Worm (Caenorhabditis elegans): ENCODE results near the gene srw-21.

ce11 chrV:15442384-15442783, 45.5 kb upstream of the srw-21 start:
- TF ChIP-seq tab-1 (GFP tag; IDR thresholded peaks at IDR 0.05) (no peak), ztf-23 (GFP tag; IDR thresholded peaks at IDR 0.05) (no peak)

Measured in whole organism, midembryonic.